Fruit fly (Drosophila melanogaster) whole organism, adult: ENCODE measurements around the gene DIP-iota.

Experiments used
- CG11617 ChIP-seq: fragments of 200-800 bp; sonication (Bioruptor generic); optimal IDR thresholded peaks from 2 replicates; lab custom pipeline; 2017; ENCODE audit warnings: mild to moderate bottlenecking, missing biosample characterization, missing genetic modification reagents, missing genetic modification characterization
- CG12768 ChIP-seq: fragments of 200-800 bp; sonication (Bioruptor generic); optimal IDR thresholded peaks from 2 replicates; lab custom pipeline; 2017; ENCODE audit warnings: missing biosample characterization, missing genetic modification characterization, mild to moderate bottlenecking, moderate library complexity, missing genetic modification reagents
- CG33017 ChIP-seq: fragments of 200-800 bp; sonication (Bioruptor generic); optimal IDR thresholded peaks from 2 replicates; lab custom pipeline; 2018; ENCODE audit warnings: missing biosample characterization, mild to moderate bottlenecking, missing genetic modification characterization, moderate library complexity
- kay ChIP-seq: fragments of 200-800 bp; sonication (Bioruptor generic); peaks from one replicate; lab custom pipeline; 2016; ENCODE audit warnings: missing biosample characterization, missing genetic modification characterization, borderline replicate concordance
- ovo ChIP-seq: fragments of 200-800 bp; sonication (Bioruptor generic); optimal IDR thresholded peaks from 2 replicates; lab custom pipeline; 2016; ENCODE audit warnings: missing biosample characterization, missing genetic modification characterization
- tj ChIP-seq: fragments of 200-800 bp; sonication (Bioruptor generic); optimal IDR thresholded peaks from 3 replicates; lab custom pipeline; 2017; ENCODE audit warnings: missing biosample characterization, mild to moderate bottlenecking, missing genetic modification characterization, moderate library complexity
- toe ChIP-seq: fragments of 200-800 bp; sonication (Bioruptor generic); optimal IDR thresholded peaks from 2 replicates; lab custom pipeline; 2016; ENCODE audit warnings: missing biosample characterization, missing genetic modification characterization

The DIP-iota gene

DNA sequence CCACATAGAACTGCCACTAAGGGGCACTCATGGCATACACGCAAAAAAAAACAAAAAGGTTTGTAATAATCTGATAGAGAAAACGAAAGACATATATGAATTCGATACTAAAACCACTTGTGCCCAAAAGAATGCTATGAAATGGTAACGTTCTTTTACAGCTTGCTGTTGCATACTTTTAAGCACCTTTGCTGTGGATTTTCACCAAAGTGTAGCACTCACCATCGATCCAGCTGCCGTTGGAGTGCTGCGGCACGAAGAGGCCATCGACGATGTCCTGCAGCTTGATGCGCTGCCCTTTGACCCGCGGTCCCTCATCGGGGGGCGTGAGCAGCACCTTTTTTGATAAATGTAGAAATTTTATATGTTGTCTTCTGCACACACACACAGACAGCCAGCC, 42.5 kb downstream of the DIP-iota start:
- TF ChIP-seq ovo (GFP tag; lab: Kevin White, UChicago) (no peak), CG33017 (tag; lab: Kevin White, UChicago) (no peak), toe (GFP tag; lab: Kevin White, UChicago) (no peak), CG12768 (GFP tag; lab: Kevin White, UChicago) (no peak), kay (GFP tag; lab: Kevin White, UChicago) (no peak), CG11617 (GFP tag; lab: Kevin White, UChicago) (no peak), tj (GFP tag; lab: Kevin White, UChicago) (no peak)
